Worm (Caenorhabditis elegans): ENCODE data around the gene sdz-11.

- TF ChIP-seq dve-1 (tag; optimal IDR thresholded peaks at IDR 0.05) (no peak), nhr-11 (tag; optimal IDR thresholded peaks at IDR 0.05) (no peak), ama-1 (optimal IDR thresholded peaks at IDR 0.05) (no peak), hlh-6 (tag; optimal IDR thresholded peaks at IDR 0.05) (no peak), tbx-2 (tag; optimal IDR thresholded peaks at IDR 0.05) (no peak), fkh-10 (GFP tag; optimal IDR thresholded peaks at IDR 0.05) (no peak), pha-4 (tag; optimal IDR thresholded peaks at IDR 0.05) (no peak), F13H6.1 (tag; optimal IDR thresholded peaks at IDR 0.05) (no peak), hlh-30 (tag; optimal IDR thresholded peaks at IDR 0.05; ENCODE audit: insufficient read depth) (no peak)
Observed at ce11 chrII:3705320-3705719, 46.8 kb downstream of the sdz-11 start, which contains the start of gene srx-108.

All from whole organism, late embryonic.